Worm (Caenorhabditis elegans) whole organism, L1 larva: ENCODE results near the gene arf-1.
A peak's percentile ranks its signal among the peaks of the same experiment; 100 is the strongest.

Source experiments
- C16A3.4 ChIP-seq: fragments of 150-350 bp; optimal IDR thresholded peaks from 2 replicates; lab custom pipeline; 2014; ENCODE audit warnings: missing biosample characterization, missing genetic modification characterization
- F16B12.6 ChIP-seq: fragments of 150-350 bp; optimal IDR thresholded peaks from 2 replicates; lab custom pipeline; 2014; ENCODE audit warnings: missing biosample characterization, missing genetic modification characterization
- Y116A8C.19 ChIP-seq: sonication (generic microtip); optimal IDR thresholded peaks from 2 replicates; lab custom pipeline; 2016; ENCODE audit warnings: missing compliant biosample characterization, missing genetic modification characterization, borderline replicate concordance
- ama-1 ChIP-seq: fragments of 150-350 bp; optimal IDR thresholded peaks from 2 replicates; lab custom pipeline; 2014
- blmp-1 ChIP-seq: fragments of 150-350 bp; optimal IDR thresholded peaks from 2 replicates; lab custom pipeline; 2014; ENCODE audit warnings: missing biosample characterization, missing genetic modification characterization
- ceh-8 ChIP-seq: fragments of 200-800 bp; sonication (Bioruptor generic); optimal IDR thresholded peaks from 2 replicates; lab custom pipeline; 2018; ENCODE audit warnings: mild to moderate bottlenecking, missing genetic modification characterization, moderate library complexity, missing compliant biosample characterization
- ceh-82 ChIP-seq, 3 experiments: fragments of 150-350 bp in 1 of 3; sonication (generic microtip) in 2 of 3; optimal IDR thresholded peaks; 2 replicates each; lab custom pipeline; 2014 to 2017; ENCODE audit warnings: missing biosample characterization in 3 of 3, missing genetic modification characterization in 3 of 3
- ceh-90 ChIP-seq: sonication (generic microtip); optimal IDR thresholded peaks from 2 replicates; lab custom pipeline; 2016; ENCODE audit warnings: missing genetic modification characterization, missing compliant biosample characterization
- dpl-1 ChIP-seq, 3 experiments: fragments of 150-350 bp in 2 of 3; sonication (generic microtip) in 1 of 3; optimal IDR thresholded peaks; 2 replicates each; lab custom pipeline; 2014 to 2017; ENCODE audit warnings: missing biosample characterization in 3 of 3, missing genetic modification characterization in 3 of 3, missing genetic modification reagents in 3 of 3
- efl-1 ChIP-seq, 4 experiments: fragments of 150-350 bp; optimal IDR thresholded peaks in 3 of 4; peaks in 1 of 4; 1 replicate in 1 of 4; 2 replicates in 3 of 4; lab custom pipeline; 2014; ENCODE audit warnings: missing biosample characterization in 2 of 4, missing genetic modification characterization in 2 of 4, missing genetic modification reagents in 2 of 4
- elt-2 ChIP-seq: sonication (generic microtip); optimal IDR thresholded peaks from 2 replicates; lab custom pipeline; 2016; ENCODE audit warnings: missing genetic modification characterization, mild to moderate bottlenecking, inconsistent platforms, missing compliant biosample characterization, missing genetic modification reagents
- elt-3 ChIP-seq, 6 experiments: fragments of 150-350 bp in 1 of 6; sonication (generic microtip); optimal IDR thresholded peaks; 2 replicates each; lab custom pipeline; 2017 to 2018; ENCODE audit warnings: missing biosample characterization in 6 of 6, missing genetic modification characterization in 6 of 6, inconsistent platforms in 1 of 6
- ets-5 ChIP-seq: fragments of 200-800 bp; sonication (Bioruptor generic); IDR thresholded peaks from 2 replicates; pipeline ENCODE4 v1.3.6; 2022; ENCODE audit warnings: missing genetic modification characterization, missing compliant biosample characterization
- fkh-4 ChIP-seq: sonication (generic microtip); optimal IDR thresholded peaks from 2 replicates; lab custom pipeline; 2016; ENCODE audit warnings: missing compliant biosample characterization, missing genetic modification characterization, borderline replicate concordance
- fkh-8 ChIP-seq: sonication (generic microtip); optimal IDR thresholded peaks from 2 replicates; lab custom pipeline; 2016; ENCODE audit warnings: mild to moderate bottlenecking, missing genetic modification characterization, missing compliant biosample characterization
- hlh-4 ChIP-seq: sonication (generic microtip); optimal IDR thresholded peaks from 2 replicates; lab custom pipeline; 2016; ENCODE audit warnings: mild to moderate bottlenecking, missing genetic modification characterization, missing compliant biosample characterization
- lin-14 ChIP-seq: fragments of 200-800 bp; sonication (Bioruptor generic); optimal IDR thresholded peaks from 2 replicates; lab custom pipeline; 2018; ENCODE audit warnings: mild to moderate bottlenecking, missing genetic modification characterization, moderate library complexity, missing compliant biosample characterization
- lin-15B ChIP-seq: fragments of 150-350 bp; sonication (generic microtip); optimal IDR thresholded peaks from 3 replicates; lab custom pipeline; 2014; ENCODE audit warnings: missing biosample characterization, missing genetic modification characterization
- lin-39 ChIP-seq: fragments of 150-350 bp; optimal IDR thresholded peaks from 2 replicates; lab custom pipeline; 2014; ENCODE audit warnings: missing biosample characterization, missing genetic modification reagents, missing genetic modification characterization
- mef-2 ChIP-seq: fragments of 150-350 bp; optimal IDR thresholded peaks from 2 replicates; lab custom pipeline; 2014; ENCODE audit warnings: missing biosample characterization, missing genetic modification characterization
- mep-1 ChIP-seq: fragments of 150-350 bp; optimal IDR thresholded peaks from 2 replicates; lab custom pipeline; 2014; ENCODE audit warnings: missing biosample characterization, missing genetic modification characterization
- nhr-20 ChIP-seq: sonication (generic microtip); optimal IDR thresholded peaks from 2 replicates; lab custom pipeline; 2016; ENCODE audit warnings: mild to moderate bottlenecking, missing genetic modification characterization, missing compliant biosample characterization
- nhr-71 ChIP-seq: sonication (generic microtip); optimal IDR thresholded peaks from 2 replicates; lab custom pipeline; 2016; ENCODE audit warnings: mild to moderate bottlenecking, missing genetic modification characterization, moderate library complexity, missing compliant biosample characterization
- nhr-76 ChIP-seq: sonication (generic microtip); optimal IDR thresholded peaks from 2 replicates; lab custom pipeline; 2017; ENCODE audit warnings: missing biosample characterization, missing genetic modification characterization
- nhr-85 ChIP-seq: sonication (generic microtip); peaks from one replicate; lab custom pipeline; 2016; ENCODE audit warnings: missing genetic modification characterization, inconsistent platforms, missing compliant biosample characterization
- nhr-90 ChIP-seq: sonication (generic microtip); optimal IDR thresholded peaks from 2 replicates; lab custom pipeline; 2016; ENCODE audit warnings: mild to moderate bottlenecking, missing genetic modification characterization, missing compliant biosample characterization; ENCODE audit not compliant: poor library complexity
- pag-3 ChIP-seq: sonication (generic microtip); optimal IDR thresholded peaks from 2 replicates; lab custom pipeline; 2017; ENCODE audit warnings: missing genetic modification characterization, mild to moderate bottlenecking, missing compliant biosample characterization, antibody characterized with exemption, borderline replicate concordance; ENCODE audit not compliant: insufficient read depth
- rnt-1 ChIP-seq: sonication (generic microtip); optimal IDR thresholded peaks from 2 replicates; lab custom pipeline; 2016; ENCODE audit warnings: mild to moderate bottlenecking, missing genetic modification characterization, moderate library complexity, missing compliant biosample characterization
- skn-1 ChIP-seq: fragments of 150-350 bp; optimal IDR thresholded peaks from 2 replicates; lab custom pipeline; 2014; ENCODE audit warnings: missing biosample characterization, missing genetic modification characterization
- snpc-4 ChIP-seq: fragments of 150-350 bp; optimal IDR thresholded peaks from 2 replicates; lab custom pipeline; 2014; ENCODE audit warnings: missing biosample characterization, missing genetic modification characterization
- snu-23 ChIP-seq: sonication (generic microtip); optimal IDR thresholded peaks from 2 replicates; lab custom pipeline; 2016; ENCODE audit warnings: missing genetic modification characterization, missing compliant biosample characterization
- sox-4 ChIP-seq: sonication (generic microtip); optimal IDR thresholded peaks from 2 replicates; lab custom pipeline; 2016; ENCODE audit warnings: missing genetic modification characterization, missing compliant biosample characterization
- swsn-7 ChIP-seq: sonication (generic microtip); optimal IDR thresholded peaks from 2 replicates; lab custom pipeline; 2016; ENCODE audit warnings: missing genetic modification characterization, missing compliant biosample characterization
- unc-86 ChIP-seq: sonication (generic microtip); optimal IDR thresholded peaks from 2 replicates; lab custom pipeline; 2016; ENCODE audit warnings: missing genetic modification characterization, missing compliant biosample characterization
- unc-98 ChIP-seq: fragments of 200-800 bp; sonication (Bioruptor generic); IDR thresholded peaks from 2 replicates; pipeline ENCODE4 v1.3.6; 2022; ENCODE audit warnings: missing genetic modification characterization, missing compliant biosample characterization
- vab-15 ChIP-seq: sonication (generic microtip); optimal IDR thresholded peaks from 2 replicates; lab custom pipeline; 2017; ENCODE audit warnings: missing genotype, mild to moderate bottlenecking, missing genetic modification characterization, missing compliant biosample characterization
- xbp-1 ChIP-seq: sonication (generic microtip); optimal IDR thresholded peaks from 2 replicates; lab custom pipeline; 2016; ENCODE audit warnings: missing genetic modification characterization, missing compliant biosample characterization
- ztf-11 ChIP-seq, 2 experiments: sonication (generic microtip); optimal IDR thresholded peaks; 2 replicates each; lab custom pipeline; 2016 to 2017; ENCODE audit warnings: missing genetic modification characterization in 2 of 2, missing biosample characterization in 1 of 2, missing compliant biosample characterization in 1 of 2

The arf-1 gene

DNA sequence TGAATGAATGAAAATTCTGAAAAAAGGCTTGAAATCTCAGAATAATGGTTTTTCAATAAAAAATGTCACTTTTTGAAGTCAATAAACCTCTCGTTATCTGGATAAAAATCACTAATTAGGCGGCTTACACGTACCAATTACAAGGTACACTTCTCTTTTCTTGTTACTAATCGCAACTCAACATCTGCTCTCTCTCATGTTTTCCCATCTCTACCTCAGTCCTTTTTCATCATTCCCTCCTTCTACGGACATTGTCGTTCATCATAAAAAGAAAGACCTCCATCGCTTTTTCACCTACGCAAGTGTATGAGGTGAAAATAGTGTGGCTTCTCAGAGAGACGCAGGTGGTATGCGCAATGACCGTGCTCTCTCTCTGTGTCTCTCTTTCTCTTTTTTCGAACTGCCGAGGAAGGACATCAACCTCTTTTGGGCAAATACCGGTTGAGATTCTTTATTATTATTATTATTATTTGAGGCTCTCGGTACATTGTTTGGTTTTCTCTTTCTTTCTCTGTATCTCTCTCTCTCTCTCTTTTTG lies 46.7 kb upstream of the arf-1 start (continued):
- TF ChIP-seq ceh-82 (tag; optimal IDR thresholded peaks at IDR 0.05; lab: Kevin White, UChicago): peak in 2 of 3 experiments; percentile 12 to 15
- peak; percentile 49 for TF ChIP-seq mep-1 (tag; lab: Kevin White, UChicago)
- peak; percentile 20 for TF ChIP-seq snu-23
- TF ChIP-seq C16A3.4 (tag; lab: Kevin White, UChicago): no peak
- TF ChIP-seq pag-3 (tag; lab: Kevin White, UChicago): no peak
- TF ChIP-seq lin-14 (GFP tag; lab: Kevin White, UChicago): peak; percentile 86
- TF ChIP-seq elt-3 (tag; optimal IDR thresholded peaks at IDR 0.05; lab: Kevin White, UChicago): no peak
- no peak for TF ChIP-seq ets-5 (GFP tag; lab: Robert Waterston, UW)
- TF ChIP-seq dpl-1 (GFP tag; optimal IDR thresholded peaks at IDR 0.05; lab: Kevin White, UChicago): peak in 2 of 3 experiments; percentile 15 to 16
- no peak for TF ChIP-seq mef-2 (tag; lab: Kevin White, UChicago)
- TF ChIP-seq unc-98: no peak
- TF ChIP-seq blmp-1 (tag; lab: Kevin White, UChicago): peak; percentile 57
- TF ChIP-seq vab-15 (tag; lab: Kevin White, UChicago): no peak
- TF ChIP-seq fkh-8 (tag; lab: Kevin White, UChicago): peak; percentile 2
- no peak for TF ChIP-seq snpc-4 (tag; lab: Kevin White, UChicago)
- TF ChIP-seq nhr-71 (tag; lab: Kevin White, UChicago): peak; percentile 41

DNA sequence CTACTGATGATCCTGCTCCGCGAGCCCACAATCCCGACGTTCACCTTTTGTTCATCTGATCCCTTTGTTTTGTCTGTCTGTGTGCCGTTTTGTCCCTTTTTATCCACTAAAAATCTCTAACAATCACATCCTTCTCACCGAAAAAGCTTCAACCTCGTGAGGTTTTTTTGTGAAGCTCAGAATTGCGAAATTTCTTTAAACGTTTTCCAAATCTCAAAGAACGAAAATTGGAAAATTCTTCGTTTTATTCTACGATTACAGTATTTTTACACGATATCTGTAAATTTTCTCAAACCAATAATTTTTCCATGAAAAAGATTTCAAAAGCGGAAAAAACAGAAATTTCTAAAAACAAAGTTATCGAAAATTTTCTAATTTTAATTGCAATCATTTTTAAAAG lies 40.5 kb upstream of the arf-1 start:
- TF ChIP-seq ceh-90 (tag; lab: Kevin White, UChicago): no peak
- TF ChIP-seq unc-86 (tag; lab: Kevin White, UChicago): no peak
- no peak for TF ChIP-seq F16B12.6
- TF ChIP-seq C16A3.4 (tag; lab: Kevin White, UChicago): no peak
- TF ChIP-seq skn-1 (tag; lab: Kevin White, UChicago): no peak
- TF ChIP-seq lin-15B (tag; lab: Kevin White, UChicago): no peak
- TF ChIP-seq rnt-1 (tag; lab: Kevin White, UChicago): no peak
- TF ChIP-seq ceh-8 (GFP tag; lab: Kevin White, UChicago): no peak
- TF ChIP-seq Y116A8C.19: no peak
- TF ChIP-seq ama-1 (lab: Kevin White, UChicago): no peak
- no peak for TF ChIP-seq ztf-11 (tag; optimal IDR thresholded peaks at IDR 0.05; lab: Kevin White, UChicago)
- no peak for TF ChIP-seq nhr-76 (tag; lab: Kevin White, UChicago)

DNA sequence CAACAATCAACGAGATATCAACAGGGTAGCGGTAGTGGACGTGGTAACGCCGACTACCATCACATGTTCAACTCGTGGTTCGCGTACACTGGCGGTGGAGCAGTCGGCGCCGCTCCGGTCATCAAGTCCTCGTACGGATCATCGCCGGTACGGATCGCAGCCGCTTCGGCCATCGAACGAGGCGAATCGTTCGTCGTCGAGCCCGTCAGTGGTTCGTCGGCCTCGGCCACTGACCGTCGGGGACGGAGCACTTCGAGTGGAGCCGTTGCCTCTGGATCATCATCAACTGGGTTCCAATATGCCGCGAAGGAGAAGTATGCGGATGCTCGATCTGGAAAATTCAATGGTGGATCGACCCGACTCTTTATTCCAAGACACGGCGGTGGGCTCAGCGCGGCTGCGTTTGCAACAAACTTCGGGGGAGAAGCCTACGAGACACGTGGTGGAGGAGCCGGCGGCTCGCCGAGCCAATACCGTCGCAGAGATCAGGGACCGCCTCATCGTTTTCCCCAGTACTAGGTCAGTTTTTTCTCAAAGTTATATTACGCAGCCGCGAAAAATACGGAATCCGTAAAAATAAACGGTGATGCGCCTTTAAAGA lies 39.2 kb upstream of the arf-1 start:
- TF ChIP-seq efl-1 (optimal IDR thresholded peaks at IDR 0.05; lab: Kevin White, UChicago) (no peak), efl-1 (GFP tag; optimal IDR thresholded peaks at IDR 0.05 in 1 of 2; lab: Kevin White, UChicago) (peak in 1 of 2 experiments; percentile 58), swsn-7 (tag; lab: Kevin White, UChicago) (no peak)
- TF ChIP-seq, all 84 proteins: peak for 1

DNA sequence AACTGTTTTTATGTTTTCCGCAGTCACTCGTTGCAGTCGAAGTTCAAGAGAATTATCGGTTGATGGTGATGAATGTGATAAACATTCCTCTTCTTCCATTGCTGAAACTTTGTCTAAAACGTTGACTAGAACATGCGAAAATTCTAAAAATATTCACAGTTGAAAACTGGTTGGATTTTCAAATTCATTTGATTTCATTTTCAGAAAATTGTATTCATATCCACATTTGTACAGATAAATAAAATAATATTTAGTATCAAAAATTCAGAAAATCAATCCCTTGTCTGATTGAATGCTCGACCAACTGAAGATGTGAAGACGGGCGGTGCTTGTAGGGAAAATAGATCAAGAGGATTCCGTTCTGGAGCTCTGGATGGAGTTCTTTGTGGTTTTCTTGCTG lies 36.9 kb upstream of the arf-1 start, which contains the start of gene F54E7.9:
F54E7.9 (minus strand) TSS at position 101 of the 400 bp plus-strand sequence.
- TF ChIP-seq ama-1 (lab: Kevin White, UChicago) (no peak), fkh-4 (no peak), nhr-20 (tag; lab: Kevin White, UChicago) (no peak), nhr-85 (tag; lab: Kevin White, UChicago) (peak; percentile 16), blmp-1 (tag; lab: Kevin White, UChicago) (no peak), vab-15 (tag; lab: Kevin White, UChicago) (no peak), nhr-90 (tag; lab: Kevin White, UChicago) (no peak), xbp-1 (no peak), elt-2 (tag; lab: Kevin White, UChicago) (no peak), hlh-4 (tag; lab: Kevin White, UChicago) (no peak), lin-39 (tag; lab: Kevin White, UChicago) (no peak), sox-4 (tag; lab: Kevin White, UChicago) (no peak), efl-1 (optimal IDR thresholded peaks at IDR 0.05; lab: Kevin White, UChicago) (no peak), efl-1 (GFP tag; optimal IDR thresholded peaks at IDR 0.05 in 1 of 2; lab: Kevin White, UChicago) (peak in 1 of 2 experiments; percentile 88)
- TF ChIP-seq, all 84 proteins: peak for 2
